Fruit fly (Drosophila melanogaster) Kc167 (cell line): Measurements from ENCODE around the gene CG18766.

Source experiments
- Myc ChIP-seq: fragments of >200 bp; optimal IDR thresholded peaks from 2 replicates; lab custom pipeline; 2017; ENCODE audit warnings: missing external identifiers
- Sin3A ChIP-seq: fragments of >200 bp; optimal IDR thresholded peaks from 2 replicates; lab custom pipeline; 2018; ENCODE audit warnings: missing external identifiers
- h ChIP-seq: fragments of >200 bp; optimal IDR thresholded peaks from 3 replicates; lab custom pipeline; 2018; ENCODE audit warnings: missing external identifiers
- insv ChIP-seq: fragments of >200 bp; optimal IDR thresholded peaks from 3 replicates; lab custom pipeline; 2018; ENCODE audit warnings: missing external identifiers
- psq ChIP-seq: fragments of >200 bp; optimal IDR thresholded peaks from 2 replicates; lab custom pipeline; 2017; ENCODE audit warnings: missing external identifiers
- ttk ChIP-seq: sonication (Bioruptor generic); optimal IDR thresholded peaks from 2 replicates; lab custom pipeline; 2017; ENCODE audit warnings: missing external identifiers

Gene CG18766

dm6 chr3R:27212979-27213580 lies 32.0 kb downstream of the CG18766 start:
- TF ChIP-seq insv (lab: Kevin White, UChicago): no peak

dm6 chr3R:27209561-27210275 lies 35.3 kb downstream of the CG18766 start:
- TF ChIP-seq ttk (no peak), h (lab: Kevin White, UChicago) (no peak), insv (lab: Kevin White, UChicago) (no peak), Myc (lab: Kevin White, UChicago) (no peak), Sin3A (no peak), psq (lab: Kevin White, UChicago) (no peak)

- TF ChIP-seq h (lab: Kevin White, UChicago) (no peak), insv (lab: Kevin White, UChicago) (no peak), Sin3A (no peak), ttk (no peak), psq (lab: Kevin White, UChicago) (no peak), Myc (lab: Kevin White, UChicago) (no peak)
Observed at dm6 chr3R:27208724-27209343, 36.2 kb downstream of the CG18766 start.

- TF ChIP-seq Sin3A (no peak), ttk (no peak), psq (lab: Kevin White, UChicago) (no peak), h (lab: Kevin White, UChicago) (no peak), insv (lab: Kevin White, UChicago) (no peak), Myc (lab: Kevin White, UChicago) (no peak)
Observed at dm6 chr3R:27204694-27205414, 40.2 kb downstream of the CG18766 start.

dm6 chr3R:27203856-27204255 lies 41.2 kb downstream of the CG18766 start:
- TF ChIP-seq psq (lab: Kevin White, UChicago) (no peak), Myc (lab: Kevin White, UChicago) (no peak)

- TF ChIP-seq ttk (no peak), psq (lab: Kevin White, UChicago) (no peak)
Observed at dm6 chr3R:27202330-27202729, 42.7 kb downstream of the CG18766 start.

- TF ChIP-seq psq (lab: Kevin White, UChicago) (no peak), h (lab: Kevin White, UChicago) (no peak), insv (lab: Kevin White, UChicago) (no peak), Sin3A (no peak), ttk (no peak), Myc (lab: Kevin White, UChicago) (no peak)
Observed at dm6 chr3R:27201538-27202281, 43.3 kb downstream of the CG18766 start.

- no peak for TF ChIP-seq insv (lab: Kevin White, UChicago)
- TF ChIP-seq ttk: no peak
- no peak for TF ChIP-seq psq (lab: Kevin White, UChicago)
- no peak for TF ChIP-seq Sin3A
- TF ChIP-seq Myc (lab: Kevin White, UChicago): no peak
- no peak for TF ChIP-seq h (lab: Kevin White, UChicago)
Observed at dm6 chr3R:27198883-27199780, 45.9 kb downstream of the CG18766 start.

dm6 chr3R:27197581-27197980 lies 47.5 kb downstream of the CG18766 start:
- TF ChIP-seq Sin3A: no peak
- no peak for TF ChIP-seq psq (lab: Kevin White, UChicago)
- no peak for TF ChIP-seq Myc (lab: Kevin White, UChicago)
- no peak for TF ChIP-seq h (lab: Kevin White, UChicago)
- no peak for TF ChIP-seq ttk
- TF ChIP-seq insv (lab: Kevin White, UChicago): no peak

- TF ChIP-seq insv (lab: Kevin White, UChicago) (no peak), Myc (lab: Kevin White, UChicago) (no peak), h (lab: Kevin White, UChicago) (no peak), Sin3A (no peak), ttk (no peak), psq (lab: Kevin White, UChicago) (no peak)
Observed at dm6 chr3R:27196866-27197265, 48.2 kb downstream of the CG18766 start.

dm6 chr3R:27194106-27194505 lies 50.9 kb downstream of the CG18766 start, which contains the start of gene Ser:
TSS of gene Ser (minus strand) at chr3R:27194267.
- TF ChIP-seq ttk (no peak), insv (lab: Kevin White, UChicago) (no peak), psq (lab: Kevin White, UChicago) (no peak), h (lab: Kevin White, UChicago) (no peak), Sin3A (no peak), Myc (lab: Kevin White, UChicago) (no peak)
